Worm (Caenorhabditis elegans) whole organism, L4 larva: ENCODE results near the gene K02A6.2.

Experiments used
- ama-1 ChIP-seq: fragments of 150-350 bp; optimal IDR thresholded peaks from 2 replicates; lab custom pipeline; 2014; ENCODE audit warnings: inconsistent platforms, mixed read lengths
- ceh-62 ChIP-seq: sonication (generic microtip); optimal IDR thresholded peaks from 2 replicates; lab custom pipeline; 2017; ENCODE audit warnings: missing biosample characterization, missing genetic modification characterization

ce11 chrX:8273496-8273895 is 48.7 kb upstream of the K02A6.2 start:
- TF ChIP-seq ceh-62 (no peak), ama-1 (lab: Kevin White, UChicago) (no peak)
